Worm (Caenorhabditis elegans): Measurements from ENCODE around the gene srh-68.

DNA sequence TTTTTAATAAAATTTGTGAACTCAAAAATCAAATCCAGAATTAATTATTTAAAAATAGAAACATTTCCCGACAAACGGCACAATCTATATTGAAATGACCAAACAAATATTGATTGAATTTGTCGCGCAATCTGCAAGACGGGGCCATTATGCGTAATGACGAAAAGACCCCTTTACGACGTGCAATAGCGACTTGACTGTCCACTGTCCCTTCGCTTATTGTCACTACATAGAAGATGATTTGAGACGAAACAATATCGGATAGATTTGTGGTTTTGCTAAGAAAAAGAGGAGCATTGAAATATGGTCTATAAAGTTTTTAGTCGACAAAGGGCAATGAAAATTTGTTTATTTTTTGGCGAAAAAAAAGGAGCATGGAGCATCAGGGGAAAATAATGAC lies 43.8 kb downstream of the srh-68 start:
- TF ChIP-seq snpc-4 (tag; optimal IDR thresholded peaks at IDR 0.05) (no peak), unc-39 (tag; optimal IDR thresholded peaks at IDR 0.05) (no peak), ham-2 (GFP tag; optimal IDR thresholded peaks at IDR 0.05) (no peak)

All from whole organism, mixed stage, embryonic.